Fruit fly (Drosophila melanogaster) whole organism, embryonic: Measurements from ENCODE around the gene CG31826.
A peak's percentile ranks its signal among the peaks of the same experiment; 100 is the strongest.

Experiments
- CG10431 ChIP-seq: fragments of 200-800 bp; sonication (Bioruptor generic); optimal IDR thresholded peaks from 3 replicates; lab custom pipeline; 2018; ENCODE audit warnings: missing biosample characterization, mild to moderate bottlenecking, missing genetic modification characterization
- CG11723 ChIP-seq: fragments of 200-800 bp; sonication (Bioruptor generic); optimal IDR thresholded peaks from 2 replicates; lab custom pipeline; 2017; ENCODE audit warnings: missing biosample characterization, mild to moderate bottlenecking, missing genetic modification characterization
- CG17829 ChIP-seq: fragments of 200-800 bp; optimal IDR thresholded peaks from 2 replicates; lab custom pipeline; 2019; ENCODE audit warnings: missing biosample characterization, mild to moderate bottlenecking, missing genetic modification characterization, moderate library complexity
- Pdp1 ChIP-seq, 2 experiments: fragments of 200-800 bp; sonication (Bioruptor generic); optimal IDR thresholded peaks; 3 replicates each; lab custom pipeline; 2016; ENCODE audit warnings: missing biosample characterization in 2 of 2, missing genetic modification characterization in 2 of 2, mild to moderate bottlenecking in 1 of 2, moderate library complexity in 1 of 2
- ken ChIP-seq: fragments of 200-800 bp; sonication (Bioruptor generic); IDR thresholded peaks from 3 replicates; pipeline ENCODE4 v1.3.6; 2022; ENCODE audit warnings: missing biosample characterization, missing genetic modification characterization

Gene CG31826

dm6 chr2L:15731687-15732086 is 41.2 kb downstream of the CG31826 start (continued):
- TF ChIP-seq CG10431, result no peak
- TF ChIP-seq CG11723 (GFP tag; lab: Kevin White, UChicago), result no peak
- TF ChIP-seq CG17829, result peak; percentile 1
- no peak for TF ChIP-seq ken (GFP tag; lab: Robert Waterston, UW)
- TF ChIP-seq Pdp1 (GFP tag; optimal IDR thresholded peaks at IDR 0.05; lab: Kevin White, UChicago), result no peak
